Worm (Caenorhabditis elegans): ENCODE results near the gene tsp-17.

The tsp-17 gene

DNA sequence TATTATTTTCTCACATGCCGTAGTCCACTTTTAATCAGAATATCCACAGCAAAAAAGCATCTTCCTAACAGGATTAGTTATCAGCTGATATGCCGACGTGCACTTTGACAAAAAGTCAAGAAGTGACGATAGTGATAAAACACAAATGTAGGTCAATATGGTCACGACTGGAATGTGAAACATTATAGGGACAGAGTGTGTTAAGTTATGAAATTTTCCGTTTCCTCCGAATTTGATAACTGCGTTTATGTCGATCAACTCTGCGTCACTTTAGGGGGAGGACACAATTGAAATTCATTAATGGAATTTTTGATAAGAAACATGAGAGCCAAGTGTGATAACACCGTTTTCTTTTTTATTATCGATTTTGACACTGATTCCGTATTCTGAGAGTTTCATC lies 48.0 kb downstream of the tsp-17 start, which contains the start of gene aex-4:
TSS of gene aex-4 (plus strand) at position 312 of the 400 bp plus-strand sequence.
- TF ChIP-seq nhr-111 (GFP tag; optimal IDR thresholded peaks at IDR 0.05) (no peak), lin-29 (GFP tag; IDR thresholded peaks at IDR 0.05) (no peak), nhr-48 (tag; optimal IDR thresholded peaks at IDR 0.05) (peak; percentile 54), zfp-2 (tag; optimal IDR thresholded peaks at IDR 0.05) (no peak), mdl-1 (tag; optimal IDR thresholded peaks at IDR 0.05) (peak in 1 of 2 experiments; percentile 54), php-3 (GFP tag; IDR thresholded peaks at IDR 0.05) (peak; percentile 75), tra-1 (GFP tag; IDR thresholded peaks at IDR 0.05) (peak; percentile 58), T26A8.4 (GFP tag; IDR thresholded peaks at IDR 0.05) (0 out of 2 replicates have a peak, but pooled peaks have one; percentile 24), daf-16 (GFP tag; optimal IDR thresholded peaks at IDR 0.05) (no peak), daf-16 (tag; optimal IDR thresholded peaks at IDR 0.05) (peak; percentile 89), mep-1 (tag; optimal IDR thresholded peaks at IDR 0.05) (peak; percentile 21), lin-1 (GFP tag; IDR thresholded peaks at IDR 0.05) (peak; percentile 79), dmd-6 (GFP tag; IDR thresholded peaks at IDR 0.05) (peak; percentile 94), dpl-1 (GFP tag; optimal IDR thresholded peaks at IDR 0.05) (no peak), nhr-28 (tag; optimal IDR thresholded peaks at IDR 0.05) (peak; percentile 93), ceh-62 (tag; optimal IDR thresholded peaks at IDR 0.05) (no peak), pqm-1 (tag; optimal IDR thresholded peaks at IDR 0.05) (peak; percentile 98), hlh-11 (tag; optimal IDR thresholded peaks at IDR 0.05) (peak; percentile 83), fos-1 (tag; optimal IDR thresholded peaks at IDR 0.05) (no peak), nhr-77 (tag; optimal IDR thresholded peaks at IDR 0.05) (peak; percentile 50), lin-13 (GFP tag; optimal IDR thresholded peaks at IDR 0.05) (peak; percentile 6), hif-1 (tag; optimal IDR thresholded peaks at IDR 0.05) (peak in 1 of 2 experiments; percentile 93), aha-1 (tag) (peak; percentile 97), hlh-30 (tag; optimal IDR thresholded peaks at IDR 0.05; ENCODE audit: insufficient read depth) (peak; percentile 35), T20F7.1 (GFP tag; optimal IDR thresholded peaks at IDR 0.05) (peak; percentile 6)

DNA sequence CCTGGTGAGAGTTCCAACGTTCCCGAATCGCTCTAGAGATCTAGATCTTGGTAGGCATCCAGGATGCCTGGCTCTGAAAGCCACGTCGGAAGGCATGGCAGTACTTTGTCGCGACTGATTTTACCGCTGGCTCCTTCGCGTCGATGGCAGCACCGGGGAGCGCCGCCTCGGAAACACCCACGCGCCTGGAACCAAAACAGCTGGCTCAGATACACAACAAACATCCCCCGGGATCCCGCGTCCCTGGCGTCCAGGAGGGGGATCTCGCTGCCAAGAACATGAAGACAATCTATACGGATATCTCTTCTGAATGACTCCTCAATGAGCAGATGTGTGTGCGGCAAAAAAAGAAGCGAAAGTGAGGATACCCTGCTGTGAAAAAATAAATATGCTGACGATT lies 52.4 kb downstream of the tsp-17 start:
- TF ChIP-seq daf-16 (GFP tag; optimal IDR thresholded peaks at IDR 0.05) (peak in 1 of 2 experiments; percentile 54), daf-16 (tag; optimal IDR thresholded peaks at IDR 0.05) (no peak), unc-62 (GFP tag; optimal IDR thresholded peaks at IDR 0.05 in 1 of 2) (peak in 1 of 2 experiments; percentile 21), unc-62 (tag; optimal IDR thresholded peaks at IDR 0.05) (no peak), tra-1 (GFP tag; IDR thresholded peaks at IDR 0.05) (peak; percentile 15; the same call in 1 of the 2 replicates), hlh-11 (tag; optimal IDR thresholded peaks at IDR 0.05) (peak; percentile 50), set-16 (GFP tag; IDR thresholded peaks at IDR 0.05) (peak; percentile 91), madf-9 (GFP tag; conservative IDR thresholded peaks at IDR 0.05) (no peak), daf-19 (GFP tag; conservative IDR thresholded peaks at IDR 0.05) (no peak), vab-7 (GFP tag; IDR thresholded peaks at IDR 0.05) (0 out of 2 replicates have a peak, but pooled peaks have one; percentile 15)

DNA sequence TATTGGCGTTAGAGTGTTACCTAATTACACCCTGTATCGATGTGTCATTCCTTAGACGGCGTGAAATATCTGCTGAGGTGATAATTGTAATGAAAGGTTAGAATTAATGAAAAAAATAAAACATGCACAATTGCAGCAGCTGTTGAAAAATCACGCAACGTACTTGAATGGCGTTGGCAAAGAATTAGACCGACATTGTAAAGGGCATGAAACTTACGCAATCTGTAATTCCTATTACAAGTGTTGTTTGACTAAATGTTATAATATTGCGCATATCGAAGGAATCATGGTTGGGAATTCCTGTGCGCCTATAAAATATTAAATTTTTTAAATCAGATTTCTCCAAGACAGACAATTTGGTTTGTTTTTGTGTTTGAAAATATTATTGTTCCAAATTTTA lies 52.8 kb downstream of the tsp-17 start, which contains the start of gene tag-18:
TSS of gene tag-18 (minus strand) at position 305 of the 400 bp plus-strand sequence.
- TF ChIP-seq daf-19 (GFP tag; conservative IDR thresholded peaks at IDR 0.05), result no peak
- no peak for TF ChIP-seq ceh-44 (GFP tag; IDR thresholded peaks at IDR 0.05)
- TF ChIP-seq gei-8 (GFP tag; optimal IDR thresholded peaks at IDR 0.05), result no peak
- TF ChIP-seq tra-1 (GFP tag; IDR thresholded peaks at IDR 0.05), result no peak
- no peak for TF ChIP-seq nhr-28 (tag; optimal IDR thresholded peaks at IDR 0.05)
- no peak for TF ChIP-seq F10B5.3 (tag; optimal IDR thresholded peaks at IDR 0.05)
- TF ChIP-seq hlh-11 (tag; optimal IDR thresholded peaks at IDR 0.05), result no peak
- no peak for TF ChIP-seq nhr-111 (GFP tag; optimal IDR thresholded peaks at IDR 0.05)
- no peak for TF ChIP-seq madf-9 (GFP tag; conservative IDR thresholded peaks at IDR 0.05)
- no peak for TF ChIP-seq egl-27 (tag; optimal IDR thresholded peaks at IDR 0.05)
- no peak for TF ChIP-seq mes-2 (tag; optimal IDR thresholded peaks at IDR 0.05; ENCODE audit: poor library complexity, severe bottlenecking)
- TF ChIP-seq aly-2 (tag; optimal IDR thresholded peaks at IDR 0.05), result no peak
- no peak for TF ChIP-seq lin-38 (GFP tag; IDR thresholded peaks at IDR 0.05)
- TF ChIP-seq mdl-1 (tag; optimal IDR thresholded peaks at IDR 0.05), result no peak
- TF ChIP-seq nhr-25 (tag; optimal IDR thresholded peaks at IDR 0.05; ENCODE audit: borderline replicate concordance, insufficient read depth), result no peak
- TF ChIP-seq php-3 (GFP tag; IDR thresholded peaks at IDR 0.05), result no peak
